Worm (Caenorhabditis elegans) whole organism, mixed stage, embryonic: ENCODE measurements around the gene set-2.

Experiments used
- M03D4.4 ChIP-seq: sonication (generic microtip); optimal IDR thresholded peaks from 2 replicates; lab custom pipeline; 2017; ENCODE audit warnings: mild to moderate bottlenecking, missing genetic modification characterization, missing compliant biosample characterization
- bed-3 ChIP-seq: fragments of 200-800 bp; sonication (Bioruptor generic); optimal IDR thresholded peaks from 3 replicates; lab custom pipeline; 2018; ENCODE audit warnings: mild to moderate bottlenecking, missing genetic modification characterization, moderate library complexity, missing compliant biosample characterization
- blmp-1 ChIP-seq: fragments of 150-350 bp; optimal IDR thresholded peaks from 2 replicates; lab custom pipeline; 2014; ENCODE audit warnings: missing biosample characterization, missing genetic modification characterization
- ceh-39 ChIP-seq: fragments of 150-350 bp; optimal IDR thresholded peaks from 2 replicates; lab custom pipeline; 2014; ENCODE audit warnings: missing biosample characterization, missing genetic modification characterization
- ceh-43 ChIP-seq: fragments of 200-800 bp; sonication (Bioruptor generic); optimal IDR thresholded peaks from 2 replicates; lab custom pipeline; 2018; ENCODE audit warnings: mild to moderate bottlenecking, missing genetic modification characterization, moderate library complexity, missing compliant biosample characterization
- ceh-83 ChIP-seq: fragments of 200-800 bp; sonication (Bioruptor generic); optimal IDR thresholded peaks from 2 replicates; lab custom pipeline; 2018; ENCODE audit warnings: mild to moderate bottlenecking, missing genetic modification characterization, missing compliant biosample characterization
- ces-1 ChIP-seq: fragments of 150-350 bp; optimal IDR thresholded peaks from 2 replicates; lab custom pipeline; 2014; ENCODE audit warnings: missing biosample characterization, missing genetic modification reagents, missing genetic modification characterization
- cnd-1 ChIP-seq: fragments of 200-800 bp; sonication (Bioruptor generic); optimal IDR thresholded peaks from 2 replicates; lab custom pipeline; 2018; ENCODE audit warnings: mild to moderate bottlenecking, missing genetic modification characterization, missing compliant biosample characterization
- drap-1 ChIP-seq: fragments of 200-800 bp; sonication (Bioruptor generic); optimal IDR thresholded peaks from 3 replicates; lab custom pipeline; 2018; ENCODE audit warnings: mild to moderate bottlenecking, missing genetic modification characterization, missing compliant biosample characterization
- elt-1 ChIP-seq: sonication (generic microtip); optimal IDR thresholded peaks from 2 replicates; lab custom pipeline; 2017; ENCODE audit warnings: missing genetic modification characterization, mild to moderate bottlenecking, missing compliant biosample characterization, antibody characterized with exemption, moderate library complexity, borderline replicate concordance; ENCODE audit not compliant: insufficient read depth
- elt-3 ChIP-seq: fragments of 150-350 bp; optimal IDR thresholded peaks from 2 replicates; lab custom pipeline; 2014; ENCODE audit warnings: missing biosample characterization, missing genetic modification characterization
- flh-1 ChIP-seq: fragments of 200-800 bp; sonication (Bioruptor generic); optimal IDR thresholded peaks from 2 replicates; lab custom pipeline; 2018; ENCODE audit warnings: mild to moderate bottlenecking, missing genetic modification characterization, moderate library complexity, missing compliant biosample characterization
- ham-2 ChIP-seq: fragments of 200-800 bp; sonication (Bioruptor generic); optimal IDR thresholded peaks from 2 replicates; lab custom pipeline; 2018; ENCODE audit warnings: mild to moderate bottlenecking, missing genetic modification characterization, missing compliant biosample characterization
- hlh-1 ChIP-seq: fragments of 150-350 bp; optimal IDR thresholded peaks from 2 replicates; lab custom pipeline; 2014; ENCODE audit warnings: missing biosample characterization, missing genetic modification reagents, missing genetic modification characterization
- lin-13 ChIP-seq: fragments of 150-350 bp; optimal IDR thresholded peaks from 2 replicates; lab custom pipeline; 2014; ENCODE audit warnings: missing biosample characterization, missing genetic modification characterization
- lin-32 ChIP-seq: fragments of 200-800 bp; sonication (Bioruptor generic); optimal IDR thresholded peaks from 2 replicates; lab custom pipeline; 2018; ENCODE audit warnings: mild to moderate bottlenecking, missing genetic modification characterization, missing compliant biosample characterization
- lsy-2 ChIP-seq: fragments of 150-350 bp; optimal IDR thresholded peaks from 2 replicates; lab custom pipeline; 2014; ENCODE audit warnings: missing biosample characterization, missing genetic modification characterization
- mab-5 ChIP-seq: fragments of 150-350 bp; optimal IDR thresholded peaks from 2 replicates; lab custom pipeline; 2014; ENCODE audit warnings: missing biosample characterization, missing genetic modification characterization
- mep-1 ChIP-seq: fragments of 150-350 bp; optimal IDR thresholded peaks from 2 replicates; lab custom pipeline; 2017; ENCODE audit warnings: missing biosample characterization, missing genetic modification reagents, missing genetic modification characterization, inconsistent platforms
- mls-2 ChIP-seq: sonication (generic microtip); optimal IDR thresholded peaks from 2 replicates; lab custom pipeline; 2016; ENCODE audit warnings: mild to moderate bottlenecking, missing genetic modification characterization, moderate library complexity, missing compliant biosample characterization
- nhr-12 ChIP-seq: fragments of 150-350 bp; optimal IDR thresholded peaks from 2 replicates; lab custom pipeline; 2014; ENCODE audit warnings: missing biosample characterization, missing genetic modification characterization
- nhr-2 ChIP-seq: fragments of 150-350 bp; optimal IDR thresholded peaks from 2 replicates; lab custom pipeline; 2014; ENCODE audit warnings: missing biosample characterization, missing genetic modification characterization
- nhr-237 ChIP-seq: fragments of 150-350 bp; optimal IDR thresholded peaks from 2 replicates; lab custom pipeline; 2014; ENCODE audit warnings: missing biosample characterization, missing genetic modification characterization
- nhr-28 ChIP-seq: fragments of 150-350 bp; optimal IDR thresholded peaks from 2 replicates; lab custom pipeline; 2014; ENCODE audit warnings: missing biosample characterization, missing genetic modification characterization
- nhr-76 ChIP-seq: sonication (generic microtip); optimal IDR thresholded peaks from 2 replicates; lab custom pipeline; 2017; ENCODE audit warnings: missing biosample characterization, missing genetic modification characterization
- pha-4 ChIP-seq: fragments of 150-350 bp; optimal IDR thresholded peaks from 2 replicates; lab custom pipeline; 2018; ENCODE audit warnings: missing biosample characterization, missing genetic modification reagents, missing genetic modification characterization
- sem-2 ChIP-seq: fragments of 200-800 bp; sonication (Bioruptor generic); optimal IDR thresholded peaks from 2 replicates; lab custom pipeline; 2018; ENCODE audit warnings: mild to moderate bottlenecking, missing genetic modification characterization, missing compliant biosample characterization
- snpc-4 ChIP-seq: fragments of 150-350 bp; optimal IDR thresholded peaks from 2 replicates; lab custom pipeline; 2014; ENCODE audit warnings: missing biosample characterization, missing genetic modification characterization
- sptf-1 ChIP-seq: sonication (generic microtip); optimal IDR thresholded peaks from 2 replicates; lab custom pipeline; 2017; ENCODE audit warnings: mild to moderate bottlenecking, missing genetic modification characterization, moderate library complexity, missing compliant biosample characterization
- tbx-8 ChIP-seq: fragments of 200-800 bp; sonication (Bioruptor generic); optimal IDR thresholded peaks from 2 replicates; lab custom pipeline; 2018; ENCODE audit warnings: mild to moderate bottlenecking, missing genetic modification characterization, moderate library complexity, missing compliant biosample characterization
- unc-120 ChIP-seq: sonication (generic microtip); optimal IDR thresholded peaks from 2 replicates; lab custom pipeline; 2017; ENCODE audit warnings: missing genetic modification characterization, missing compliant biosample characterization; ENCODE audit not compliant: poor library complexity, severe bottlenecking
- unc-39 ChIP-seq: fragments of 150-350 bp; optimal IDR thresholded peaks from 2 replicates; lab custom pipeline; 2014; ENCODE audit warnings: missing biosample characterization, missing genetic modification characterization
- unc-62 ChIP-seq: fragments of 150-350 bp; optimal IDR thresholded peaks from 2 replicates; lab custom pipeline; 2014; ENCODE audit warnings: missing biosample characterization, missing genetic modification reagents, missing genetic modification characterization
- zip-8 ChIP-seq: fragments of 150-350 bp; optimal IDR thresholded peaks from 2 replicates; lab custom pipeline; 2014; ENCODE audit warnings: missing biosample characterization, missing genetic modification characterization
- ztf-11 ChIP-seq: fragments of 150-350 bp; optimal IDR thresholded peaks from 2 replicates; lab custom pipeline; 2014; ENCODE audit warnings: missing biosample characterization, missing genetic modification characterization

The set-2 gene

DNA sequence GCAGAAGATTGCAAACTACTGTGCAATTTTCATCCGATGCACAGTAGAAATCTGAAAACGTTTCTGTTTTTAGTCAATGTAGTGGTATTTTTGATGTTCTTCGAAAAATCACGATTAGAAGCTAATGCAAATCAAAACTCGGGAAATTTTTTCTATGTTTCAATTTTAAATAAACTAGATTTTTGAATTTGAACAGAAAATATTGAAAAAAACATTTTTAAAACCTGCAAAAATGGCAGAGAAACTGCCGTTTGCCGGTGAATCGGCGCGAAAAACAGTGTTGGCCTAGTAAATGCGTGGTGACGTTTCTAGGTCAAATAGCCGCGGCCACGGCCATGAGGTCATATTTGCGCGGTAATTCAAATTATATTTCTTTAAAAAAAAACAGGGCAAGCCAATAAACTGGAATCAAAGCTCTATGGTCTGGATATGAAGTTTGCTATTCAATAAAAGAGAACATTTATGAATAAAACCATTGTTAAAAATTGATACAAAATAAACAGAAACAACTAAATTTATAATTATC, at the start of gene set-2:
Gene set-2 (minus strand): TSS at position 51 of the 526 bp plus-strand sequence.
- TF ChIP-seq ces-1 (GFP tag; lab: Kevin White, UChicago) (peak; percentile 21), lsy-2 (tag; lab: Kevin White, UChicago) (peak; percentile 15), mep-1 (tag; lab: Kevin White, UChicago) (no peak), elt-1 (no peak), sptf-1 (tag; lab: Kevin White, UChicago) (peak; percentile 66), ham-2 (GFP tag; lab: Kevin White, UChicago) (no peak), nhr-28 (tag; lab: Kevin White, UChicago) (no peak), pha-4 (peak; percentile 9)
- TF ChIP-seq, all 35 proteins: peak for 4

DNA sequence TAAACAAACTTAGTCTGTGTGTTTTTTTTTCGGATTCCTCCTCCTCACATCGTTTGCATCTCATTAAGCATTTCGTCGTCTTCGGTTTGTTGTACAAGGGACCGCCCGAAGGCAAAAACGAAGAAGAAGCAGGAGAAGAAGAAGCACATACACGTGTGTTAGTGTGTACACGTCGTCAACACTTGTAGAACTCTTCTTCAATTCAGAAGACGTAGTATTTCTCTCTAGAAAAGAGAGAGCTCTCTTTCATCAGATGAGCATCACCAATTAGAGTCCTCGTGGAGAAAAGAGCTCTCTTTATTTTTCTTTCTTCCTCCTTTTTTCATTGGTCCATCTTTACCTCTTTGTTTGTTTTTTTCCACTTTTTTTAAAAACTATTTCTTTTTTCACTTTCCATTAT, 38.1 kb upstream of the set-2 start:
- TF ChIP-seq ham-2 (GFP tag; lab: Kevin White, UChicago) = no peak
- TF ChIP-seq ces-1 (GFP tag; lab: Kevin White, UChicago) = peak; percentile 37

DNA sequence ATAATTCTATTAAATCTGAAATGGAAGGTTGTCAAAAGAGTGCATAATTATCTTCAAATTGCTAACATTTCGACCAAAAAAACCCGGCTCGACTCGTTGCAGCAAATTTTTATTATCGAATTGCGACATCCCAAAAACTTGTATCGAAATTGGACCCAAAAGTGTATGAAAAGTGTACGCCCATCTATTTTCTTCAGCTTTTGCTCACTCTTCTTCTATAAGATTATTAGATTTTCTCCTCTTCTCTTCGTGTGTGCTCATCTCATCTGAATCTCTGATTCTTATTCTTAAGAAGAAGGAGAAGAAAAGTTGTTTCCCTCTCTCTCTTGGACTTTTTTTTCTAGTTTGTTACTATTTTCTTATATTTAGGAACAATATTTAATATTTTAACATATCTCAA, 37.2 kb upstream of the set-2 start:
- peak; percentile 95 for TF ChIP-seq ces-1 (GFP tag; lab: Kevin White, UChicago)
- no peak for TF ChIP-seq unc-39

DNA sequence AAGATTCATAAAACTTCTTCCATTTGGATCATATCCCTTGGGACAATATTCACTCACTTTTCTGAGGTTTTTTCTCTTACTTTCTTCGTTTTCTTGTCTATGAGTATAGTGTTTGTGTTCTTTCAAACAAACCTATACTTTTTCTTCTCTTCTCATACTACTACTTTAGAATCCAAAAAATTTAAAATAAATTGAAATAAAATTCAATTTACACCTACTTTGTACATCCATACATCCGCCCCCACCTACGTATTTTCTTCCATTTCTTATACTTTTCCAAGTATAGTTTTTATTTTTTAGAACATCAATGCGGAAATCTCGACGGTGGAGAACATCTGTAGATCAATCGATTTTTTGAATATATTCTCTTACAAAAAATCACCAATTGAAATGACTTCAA, 35.3 kb upstream of the set-2 start, which contains the start of gene nca-2:
Gene nca-2 (plus strand): TSS at position 301 of the 400 bp plus-strand sequence.
- TF ChIP-seq tbx-8 (GFP tag; lab: Kevin White, UChicago) = no peak
- no peak for TF ChIP-seq lin-13 (tag; lab: Kevin White, UChicago)

DNA sequence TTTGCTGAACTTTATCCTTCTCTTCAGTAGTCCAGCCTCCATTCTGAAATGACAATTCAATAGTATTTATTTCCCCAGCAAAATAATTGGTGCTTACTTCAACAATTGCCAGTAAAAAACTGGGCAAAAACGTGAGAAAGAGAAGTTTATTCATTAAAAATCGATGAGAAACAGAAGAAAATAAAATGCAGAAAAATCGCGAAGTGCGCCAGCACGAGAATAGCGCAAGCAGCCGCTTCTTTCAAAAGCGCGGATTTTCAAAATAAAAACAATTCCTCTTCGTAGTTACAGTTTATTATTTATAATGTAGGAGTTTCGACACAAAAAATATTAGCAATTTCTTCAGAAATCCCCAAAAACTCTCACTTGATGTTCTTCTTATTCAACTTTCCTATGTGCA, 32.9 kb upstream of the set-2 start, which contains the start of gene C27F2.9:
Gene C27F2.9 (minus strand): TSS at position 159 of the 400 bp plus-strand sequence.
- TF ChIP-seq lsy-2 (tag; lab: Kevin White, UChicago) (peak; percentile 80), mab-5 (tag; lab: Kevin White, UChicago) (no peak), lin-13 (tag; lab: Kevin White, UChicago) (peak; percentile 71), nhr-237 (tag; lab: Kevin White, UChicago) (peak; percentile 73), unc-62 (GFP tag; lab: Kevin White, UChicago) (no peak), hlh-1 (tag; lab: Kevin White, UChicago) (peak; percentile 3), lin-32 (no peak), tbx-8 (GFP tag; lab: Kevin White, UChicago) (no peak), unc-39 (no peak), ceh-43 (GFP tag; lab: Kevin White, UChicago) (peak; percentile 22), elt-3 (no peak), zip-8 (tag; lab: Kevin White, UChicago) (no peak), nhr-76 (no peak), flh-1 (GFP tag; lab: Kevin White, UChicago) (no peak), nhr-28 (tag; lab: Kevin White, UChicago) (no peak), ceh-39 (peak; percentile 62), snpc-4 (tag; lab: Kevin White, UChicago) (no peak), cnd-1 (tag; lab: Kevin White, UChicago) (peak; percentile 12), ceh-83 (GFP tag; lab: Kevin White, UChicago) (peak; percentile 63), elt-1 (no peak), drap-1 (GFP tag; lab: Kevin White, UChicago) (peak; percentile 25), nhr-2 (peak; percentile 16), mep-1 (tag; lab: Kevin White, UChicago) (peak; percentile 88), bed-3 (no peak), pha-4 (no peak), ces-1 (GFP tag; lab: Kevin White, UChicago) (peak; percentile 73), ham-2 (GFP tag; lab: Kevin White, UChicago) (no peak), blmp-1 (no peak), mls-2 (tag; lab: Kevin White, UChicago) (peak; percentile 24), M03D4.4 (peak; percentile 52), ztf-11 (tag; lab: Kevin White, UChicago) (no peak), sem-2 (GFP tag; lab: Kevin White, UChicago) (no peak), nhr-12 (tag; lab: Kevin White, UChicago) (no peak), unc-120 (tag; lab: Kevin White, UChicago) (peak; percentile 1), sptf-1 (tag; lab: Kevin White, UChicago) (peak; percentile 76)
